Worm (Caenorhabditis elegans): ENCODE data around the gene T24E12.1.

The T24E12.1 gene

ce11 chrII:3747405-3747804 lies 38.0 kb upstream of the T24E12.1 start, which contains the start of gene fbxb-92:
fbxb-92 (minus strand) TSS chrII:3747505.
- TF ChIP-seq nhr-102 (tag; optimal IDR thresholded peaks at IDR 0.05) = no peak
- TF ChIP-seq jun-1 (tag; optimal IDR thresholded peaks at IDR 0.05) = no peak
- no peak for TF ChIP-seq F44E2.7 (GFP tag; IDR thresholded peaks at IDR 0.05)
- no peak for TF ChIP-seq hif-1 (tag; optimal IDR thresholded peaks at IDR 0.05)
- TF ChIP-seq skn-1 (tag; optimal IDR thresholded peaks at IDR 0.05) = no peak
- no peak for TF ChIP-seq dve-1 (tag; optimal IDR thresholded peaks at IDR 0.05; ENCODE audit: insufficient read depth)
- TF ChIP-seq R02D3.7 (tag; optimal IDR thresholded peaks at IDR 0.05) = no peak
- no peak for TF ChIP-seq hlh-30 (tag; optimal IDR thresholded peaks at IDR 0.05; ENCODE audit: insufficient read depth)
- TF ChIP-seq ZK337.2 (GFP tag; IDR thresholded peaks at IDR 0.05) = no peak
- no peak for TF ChIP-seq set-16 (GFP tag; IDR thresholded peaks at IDR 0.05)
- no peak for TF ChIP-seq F10B5.3 (tag; optimal IDR thresholded peaks at IDR 0.05)

ce11 chrII:3748719-3749118 lies 36.6 kb upstream of the T24E12.1 start, which contains the start of gene fbxb-90:
fbxb-90 (minus strand) TSS chrII:3748819.
- TF ChIP-seq unc-62 (GFP tag; optimal IDR thresholded peaks at IDR 0.05 in 1 of 2) (peak in 1 of 2 experiments; percentile 11), unc-62 (tag; optimal IDR thresholded peaks at IDR 0.05) (no peak), dve-1 (tag; optimal IDR thresholded peaks at IDR 0.05; ENCODE audit: insufficient read depth) (no peak)

- TF ChIP-seq F10B5.3 (tag; optimal IDR thresholded peaks at IDR 0.05) = no peak
- TF ChIP-seq Y48G9A.11 (GFP tag; IDR thresholded peaks at IDR 0.05) = no peak
- TF ChIP-seq daf-16 (GFP tag; optimal IDR thresholded peaks at IDR 0.05) = no peak
- TF ChIP-seq daf-16 (tag; optimal IDR thresholded peaks at IDR 0.05) = no peak
- TF ChIP-seq egl-43 (GFP tag; IDR thresholded peaks at IDR 0.05) = no peak
- no peak for TF ChIP-seq ceh-32 (tag; optimal IDR thresholded peaks at IDR 0.05; ENCODE audit: poor library complexity)
Observed at ce11 chrII:3750685-3751084, 34.7 kb upstream of the T24E12.1 start, which contains the start of gene fbxb-91. fbxb-91 (minus strand) TSS chrII:3750785.

ce11 chrII:3752184-3752583 lies 33.2 kb upstream of the T24E12.1 start, which contains the start of gene sdz-11:
sdz-11 (minus strand) TSS chrII:3752284.
- TF ChIP-seq madf-9 (GFP tag; conservative IDR thresholded peaks at IDR 0.05) (no peak), lir-3 (tag; optimal IDR thresholded peaks at IDR 0.05) (no peak), hmg-1.1 (GFP tag; IDR thresholded peaks at IDR 0.05) (no peak), unc-62 (GFP tag; optimal IDR thresholded peaks at IDR 0.05 in 1 of 2) (peak in 1 of 2 experiments; percentile 33), unc-62 (tag; optimal IDR thresholded peaks at IDR 0.05) (no peak), lin-38 (GFP tag; IDR thresholded peaks at IDR 0.05) (no peak), aha-1 (tag) (peak; percentile 56)

- TF ChIP-seq unc-62 (GFP tag; optimal IDR thresholded peaks at IDR 0.05 in 1 of 2) (no peak), unc-62 (tag; optimal IDR thresholded peaks at IDR 0.05) (no peak), set-16 (GFP tag; IDR thresholded peaks at IDR 0.05) (no peak), egl-27 (tag; optimal IDR thresholded peaks at IDR 0.05) (no peak), mes-2 (tag; optimal IDR thresholded peaks at IDR 0.05; ENCODE audit: poor library complexity, severe bottlenecking) (no peak), ctbp-1 (GFP tag; IDR thresholded peaks at IDR 0.05) (no peak), zfp-3 (GFP tag; conservative IDR thresholded peaks at IDR 0.05) (no peak), zip-11 (GFP tag; IDR thresholded peaks at IDR 0.05) (no peak), mdt-29 (GFP tag; IDR thresholded peaks at IDR 0.05) (no peak), pha-4 (GFP tag; IDR thresholded peaks at IDR 0.05) (no peak), pha-4 (tag; optimal IDR thresholded peaks at IDR 0.05) (no peak), zag-1 (tag; optimal IDR thresholded peaks at IDR 0.05) (no peak), mxl-3 (GFP tag; optimal IDR thresholded peaks at IDR 0.05) (no peak), arid-1 (GFP tag; conservative IDR thresholded peaks at IDR 0.05) (no peak)
Observed at ce11 chrII:3753598-3753997, 31.8 kb upstream of the T24E12.1 start, which contains the start of gene rcd-1. rcd-1 (plus strand) TSS chrII:3753898.

All from whole organism, L4 larva.